Worm (Caenorhabditis elegans): Measurements from ENCODE around the gene scl-3.

Gene scl-3

DNA sequence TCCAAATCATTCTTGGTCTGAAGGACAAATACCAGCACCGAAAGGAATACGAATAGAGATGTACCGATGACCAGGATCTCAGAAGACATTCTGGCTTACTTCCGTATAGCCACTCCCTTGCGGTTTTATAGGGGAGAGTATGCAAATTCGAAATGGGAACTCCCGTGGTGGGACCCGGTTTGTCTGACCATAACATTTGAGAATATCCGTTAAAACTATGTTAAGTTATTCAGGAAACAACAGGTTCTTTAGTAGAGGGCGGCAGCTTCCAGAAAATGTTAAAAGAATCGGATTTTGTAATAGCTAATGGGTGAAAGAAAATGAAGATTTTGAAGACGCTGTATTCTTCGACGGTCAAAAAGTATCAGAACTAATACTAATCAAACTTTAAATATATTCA lies 7.8 kb downstream of the scl-3 start, which contains the start of gene col-131:
col-131 (minus strand) TSS at position 101 of the 400 bp plus-strand sequence.
- TF ChIP-seq ceh-19 (GFP tag; optimal IDR thresholded peaks at IDR 0.05): no peak
- TF ChIP-seq C08G9.2 (tag; optimal IDR thresholded peaks at IDR 0.05): no peak
- TF ChIP-seq sox-2 (GFP tag; IDR thresholded peaks at IDR 0.05): no peak
- TF ChIP-seq elt-2 (tag; optimal IDR thresholded peaks at IDR 0.05): no peak
- TF ChIP-seq che-1 (tag; optimal IDR thresholded peaks at IDR 0.05): no peak
- no peak for TF ChIP-seq dmd-4 (tag; optimal IDR thresholded peaks at IDR 0.05; ENCODE audit: borderline replicate concordance)
- TF ChIP-seq odd-2 (tag; optimal IDR thresholded peaks at IDR 0.05): no peak
- no peak for TF ChIP-seq ceh-45 (GFP tag; IDR thresholded peaks at IDR 0.05)
- TF ChIP-seq dve-1 (tag; optimal IDR thresholded peaks at IDR 0.05): no peak
- TF ChIP-seq pqm-1 (tag; optimal IDR thresholded peaks at IDR 0.05): no peak
- TF ChIP-seq ceh-34 (tag; optimal IDR thresholded peaks at IDR 0.05): no peak
- no peak for TF ChIP-seq C38D4.7 (GFP tag; optimal IDR thresholded peaks at IDR 0.05)
- no peak for TF ChIP-seq ztf-16 (tag; optimal IDR thresholded peaks at IDR 0.05)
- no peak for TF ChIP-seq fkh-6 (tag; optimal IDR thresholded peaks at IDR 0.05)
- TF ChIP-seq K09A11.1 (tag; optimal IDR thresholded peaks at IDR 0.05; ENCODE audit: insufficient read depth): no peak
- TF ChIP-seq hlh-30 (tag; optimal IDR thresholded peaks at IDR 0.05; ENCODE audit: insufficient read depth): no peak
- no peak for TF ChIP-seq tbx-2 (tag; optimal IDR thresholded peaks at IDR 0.05)

- no peak for TF ChIP-seq sdc-2 (tag; optimal IDR thresholded peaks at IDR 0.05)
- no peak for TF ChIP-seq elt-2 (tag; optimal IDR thresholded peaks at IDR 0.05)
- no peak for TF ChIP-seq ztf-16 (tag; optimal IDR thresholded peaks at IDR 0.05)
- no peak for TF ChIP-seq fkh-6 (tag; optimal IDR thresholded peaks at IDR 0.05)
- no peak for TF ChIP-seq syd-9 (tag; optimal IDR thresholded peaks at IDR 0.05)
- TF ChIP-seq ceh-2 (tag; optimal IDR thresholded peaks at IDR 0.05): no peak
- TF ChIP-seq hlh-13 (GFP tag; optimal IDR thresholded peaks at IDR 0.05): no peak
- no peak for TF ChIP-seq fax-1 (tag; optimal IDR thresholded peaks at IDR 0.05)
- no peak for TF ChIP-seq dmd-4 (tag; optimal IDR thresholded peaks at IDR 0.05; ENCODE audit: borderline replicate concordance)
- TF ChIP-seq pha-4 (tag; optimal IDR thresholded peaks at IDR 0.05): no peak
- TF ChIP-seq K02D7.2 (tag; optimal IDR thresholded peaks at IDR 0.05): no peak
Observed at ce11 chrIV:13068451-13068850, 9.1 kb downstream of the scl-3 start, which contains the start of gene scl-6. Gene scl-6 (plus strand): TSS chrIV:13068751.

DNA sequence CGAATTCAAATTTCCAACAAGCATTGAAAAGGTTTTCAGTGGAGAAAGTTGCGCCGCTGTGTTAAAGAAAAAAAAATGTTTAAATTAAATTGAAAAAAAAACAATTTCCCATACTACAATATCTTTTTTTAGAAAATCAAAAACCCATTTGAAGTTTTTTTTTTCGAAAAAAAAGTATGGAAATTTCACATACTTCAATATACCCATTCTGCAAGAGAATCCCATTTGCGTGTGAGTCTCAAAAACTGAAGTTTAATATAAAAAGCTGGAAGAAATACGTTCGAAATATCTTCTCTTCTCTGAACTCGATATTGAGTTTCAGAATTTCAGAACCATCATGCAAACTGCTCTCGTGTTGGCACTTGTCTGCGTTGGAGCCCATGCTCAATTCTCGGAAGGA lies 10.8 kb downstream of the scl-3 start, which contains the start of gene scl-7:
scl-7 (plus strand) TSS at position 301 of the 400 bp plus-strand sequence.
- TF ChIP-seq K02D7.2 (tag; optimal IDR thresholded peaks at IDR 0.05) (no peak), nfya-1 (tag; optimal IDR thresholded peaks at IDR 0.05) (no peak), ceh-48 (tag; optimal IDR thresholded peaks at IDR 0.05) (no peak), pros-1 (tag; optimal IDR thresholded peaks at IDR 0.05) (no peak), K09A11.1 (tag; optimal IDR thresholded peaks at IDR 0.05; ENCODE audit: insufficient read depth) (no peak), C08G9.2 (tag; optimal IDR thresholded peaks at IDR 0.05) (no peak), rnt-1 (tag; optimal IDR thresholded peaks at IDR 0.05) (no peak), pax-1 (tag; optimal IDR thresholded peaks at IDR 0.05) (no peak), F13H6.1 (tag; optimal IDR thresholded peaks at IDR 0.05) (no peak), hlh-15 (tag; optimal IDR thresholded peaks at IDR 0.05) (no peak), unc-42 (tag; optimal IDR thresholded peaks at IDR 0.05) (no peak)

DNA sequence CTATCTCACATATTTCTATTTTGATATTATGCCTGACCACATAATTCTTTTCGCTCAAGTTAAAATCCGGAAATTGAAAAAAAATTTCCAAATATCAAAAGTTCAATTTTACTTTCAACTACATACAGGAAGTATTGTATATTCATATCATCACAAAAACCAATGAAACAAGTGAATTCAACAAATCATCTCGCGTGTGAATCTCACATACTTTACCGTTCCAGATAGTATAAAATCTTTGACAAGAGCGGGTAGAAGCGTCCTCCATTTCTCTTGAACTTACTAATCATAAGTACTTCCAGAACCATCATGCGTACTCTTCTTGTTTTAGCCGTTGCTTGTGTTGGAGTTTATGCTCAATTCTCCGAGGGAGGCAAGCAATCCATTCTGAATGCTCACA lies 12.1 kb downstream of the scl-3 start, which contains the start of gene scl-8:
scl-8 (plus strand) TSS at position 301 of the 400 bp plus-strand sequence.
- TF ChIP-seq ceh-34 (tag; optimal IDR thresholded peaks at IDR 0.05) (no peak), nhr-232 (tag; optimal IDR thresholded peaks at IDR 0.05) (no peak), lin-11 (tag; optimal IDR thresholded peaks at IDR 0.05) (no peak), ceh-6 (GFP tag; optimal IDR thresholded peaks at IDR 0.05) (no peak), fax-1 (tag; optimal IDR thresholded peaks at IDR 0.05) (no peak), ceh-30 (tag; optimal IDR thresholded peaks at IDR 0.05) (no peak), pha-4 (tag; optimal IDR thresholded peaks at IDR 0.05) (no peak), pros-1 (tag; optimal IDR thresholded peaks at IDR 0.05) (no peak), unc-3 (GFP tag; conservative IDR thresholded peaks at IDR 0.05) (no peak), unc-3 (tag; optimal IDR thresholded peaks at IDR 0.05) (no peak), K09A11.1 (tag; optimal IDR thresholded peaks at IDR 0.05; ENCODE audit: insufficient read depth) (no peak), ceh-48 (tag; optimal IDR thresholded peaks at IDR 0.05) (no peak), sdc-2 (tag; optimal IDR thresholded peaks at IDR 0.05) (no peak), pax-1 (tag; optimal IDR thresholded peaks at IDR 0.05) (no peak), ceh-19 (GFP tag; optimal IDR thresholded peaks at IDR 0.05) (no peak), sox-2 (GFP tag; IDR thresholded peaks at IDR 0.05) (no peak), gmeb-2 (tag; optimal IDR thresholded peaks at IDR 0.05) (no peak), pha-2 (tag; optimal IDR thresholded peaks at IDR 0.05) (no peak)
